Comparison of ENCODE assay signal across 1 fruit fly cellular context in the genomic region with DNA sequence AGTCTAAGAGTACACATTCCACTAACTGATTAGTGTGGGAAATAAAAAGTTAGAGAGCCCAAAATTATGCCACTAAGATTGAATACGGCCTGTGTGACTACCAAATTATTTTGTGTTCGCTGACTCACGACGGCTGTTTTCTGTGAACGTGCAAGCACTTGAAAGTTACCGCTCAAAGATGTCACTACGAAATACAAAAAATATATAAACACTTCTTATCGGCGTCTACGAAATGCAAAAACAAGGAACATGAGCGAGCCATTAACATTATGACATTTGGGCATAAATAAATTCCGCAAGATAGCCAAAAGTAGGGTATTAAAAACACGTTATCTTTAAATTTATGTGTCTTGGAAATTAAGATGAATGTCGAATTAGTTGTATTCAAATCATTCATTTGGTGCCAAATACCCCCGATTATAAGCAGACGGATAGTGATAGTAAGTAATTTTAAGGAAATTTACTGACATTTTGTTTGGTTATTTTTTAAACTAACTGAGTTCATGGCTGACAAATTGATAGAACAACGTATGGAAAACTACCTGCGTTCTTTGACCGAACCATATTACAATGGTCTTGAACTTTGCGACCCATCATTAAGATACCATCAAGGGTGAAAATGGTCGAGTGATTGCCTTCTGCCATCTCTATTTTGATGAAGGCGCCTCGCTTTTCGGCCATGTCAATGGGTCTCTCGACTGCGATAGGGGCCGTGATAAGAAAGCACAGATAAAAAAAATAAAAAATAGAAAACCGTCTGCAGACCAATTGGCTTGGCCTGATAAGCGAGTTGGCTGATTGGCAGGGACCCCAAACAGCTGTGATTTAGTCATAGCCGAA.
TF ChIP-seq lines count a peak whose summit lies in the region.

A gene (plus strand): TSS at position 828 of the 840 bp plus-strand sequence.

TF ChIP-seq in whole organism, embryonic, 481 proteins besides CTCF, POLR2A, EP300 and RAD21 (continued from another document):
- TF ChIP-seq CG34376 (GFP tag; optimal IDR thresholded peaks at IDR 0.05; lab: Kevin White, UChicago) (peak; percentile 76), CG7786 (GFP tag; optimal IDR thresholded peaks at IDR 0.05; lab: Kevin White, UChicago) (no peak), CG32767 (GFP tag; IDR thresholded peaks at IDR 0.05; lab: Robert Waterston, UW) (no peak), Dip3 (GFP tag; optimal IDR thresholded peaks at IDR 0.05; lab: Kevin White, UChicago) (peak; percentile 9)
